Fruit fly (Drosophila melanogaster): ENCODE data around the gene CG42238.

Gene CG42238

dm6 chr2L:21033315-21033714 lies 18.6 kb downstream of the CG42238 start:
- TF ChIP-seq Hr83 (GFP tag; optimal IDR thresholded peaks at IDR 0.05; ENCODE audit: poor library complexity, severe bottlenecking), result no peak
- no peak for TF ChIP-seq Sp1 (GFP tag; optimal IDR thresholded peaks at IDR 0.05)
- no peak for TF ChIP-seq br (GFP tag; optimal IDR thresholded peaks at IDR 0.05)

DNA sequence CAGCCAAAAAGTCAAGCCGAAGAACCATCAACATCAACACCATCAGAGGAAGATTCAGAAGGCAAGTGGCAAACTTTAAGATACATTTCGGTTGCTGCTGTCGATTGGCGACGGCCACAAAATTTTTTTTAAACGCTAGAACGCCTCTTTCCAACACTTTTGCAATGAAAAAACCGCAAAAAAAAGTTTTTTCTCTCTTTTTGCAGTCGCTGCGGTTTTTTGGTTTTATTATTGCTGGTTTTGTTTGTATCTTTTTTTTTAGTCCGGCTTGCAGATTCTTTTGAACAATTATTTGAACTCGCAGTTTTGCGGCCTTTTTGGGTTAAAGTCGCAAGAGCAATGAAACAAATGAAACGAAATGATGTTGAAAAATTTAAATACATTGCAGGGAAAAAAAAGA lies 21.7 kb downstream of the CG42238 start:
- no peak for TF ChIP-seq jim (GFP tag; optimal IDR thresholded peaks at IDR 0.05)
- no peak for TF ChIP-seq Rel (GFP tag; optimal IDR thresholded peaks at IDR 0.05)
- TF ChIP-seq Rel (tag; optimal IDR thresholded peaks at IDR 0.05), result no peak
- no peak for TF ChIP-seq Hr83 (GFP tag; optimal IDR thresholded peaks at IDR 0.05; ENCODE audit: poor library complexity, severe bottlenecking)
- TF ChIP-seq HLH106 (tag; optimal IDR thresholded peaks at IDR 0.05), result no peak
- no peak for TF ChIP-seq h (GFP tag; optimal IDR thresholded peaks at IDR 0.05)
- peak; percentile 32 for TF ChIP-seq Sp1 (GFP tag; optimal IDR thresholded peaks at IDR 0.05)
- TF ChIP-seq CrebA (GFP tag; optimal IDR thresholded peaks at IDR 0.05; ENCODE audit: borderline replicate concordance), result peak; percentile 66
- no peak for TF ChIP-seq dl (GFP tag; optimal IDR thresholded peaks at IDR 0.05; ENCODE audit: insufficient read depth in 1 of 2, partially characterized antibody in 2 of 2)
- TF ChIP-seq OdsH (GFP tag; optimal IDR thresholded peaks at IDR 0.05), result no peak

- TF ChIP-seq Vsx2 (GFP tag; optimal IDR thresholded peaks at IDR 0.05; ENCODE audit: partially characterized antibody) (no peak), Hr83 (GFP tag; optimal IDR thresholded peaks at IDR 0.05; ENCODE audit: poor library complexity, severe bottlenecking) (no peak), Dfd (GFP tag; optimal IDR thresholded peaks at IDR 0.05) (no peak), Rel (GFP tag; optimal IDR thresholded peaks at IDR 0.05) (no peak), Rel (tag; optimal IDR thresholded peaks at IDR 0.05) (no peak), CG9705 (GFP tag; optimal IDR thresholded peaks at IDR 0.05) (no peak), tai (GFP tag; optimal IDR thresholded peaks at IDR 0.05) (no peak), h (GFP tag; optimal IDR thresholded peaks at IDR 0.05) (no peak), Hr78 (GFP tag; optimal IDR thresholded peaks at IDR 0.05) (no peak), woc (GFP tag; optimal IDR thresholded peaks at IDR 0.05) (no peak), usp (GFP tag; optimal IDR thresholded peaks at IDR 0.05) (no peak), foxo (GFP tag; optimal IDR thresholded peaks at IDR 0.05) (peak in 1 of 2 experiments; percentile 30), HLH106 (tag; optimal IDR thresholded peaks at IDR 0.05) (peak; percentile 14), GATAd (GFP tag; optimal IDR thresholded peaks at IDR 0.05) (no peak), CrebA (GFP tag; optimal IDR thresholded peaks at IDR 0.05; ENCODE audit: borderline replicate concordance) (no peak), Abd-B (GFP tag; optimal IDR thresholded peaks at IDR 0.05) (no peak), Myc (optimal IDR thresholded peaks at IDR 0.05) (no peak), Sp1 (GFP tag; optimal IDR thresholded peaks at IDR 0.05) (no peak), dmrt93B (GFP tag; optimal IDR thresholded peaks at IDR 0.05) (no peak), OdsH (GFP tag; optimal IDR thresholded peaks at IDR 0.05) (peak; percentile 0), Dif (GFP tag; optimal IDR thresholded peaks at IDR 0.05; ENCODE audit: partially characterized antibody) (no peak), Jra (GFP tag; optimal IDR thresholded peaks at IDR 0.05) (no peak), lola (GFP tag; optimal IDR thresholded peaks at IDR 0.05) (no peak), fru (GFP tag; optimal IDR thresholded peaks at IDR 0.05) (no peak), Mio (GFP tag; optimal IDR thresholded peaks at IDR 0.05) (no peak), sage (GFP tag; optimal IDR thresholded peaks at IDR 0.05) (no peak), pan (optimal IDR thresholded peaks at IDR 0.05) (no peak), br (GFP tag; optimal IDR thresholded peaks at IDR 0.05) (no peak)
These were observed 22.2 kb downstream of the CG42238 start for dm6 chr2L:21029749-21030148.

dm6 chr2L:21029154-21029553 lies 22.8 kb downstream of the CG42238 start:
- TF ChIP-seq dl (GFP tag; optimal IDR thresholded peaks at IDR 0.05; ENCODE audit: insufficient read depth in 1 of 2, partially characterized antibody in 2 of 2), result no peak
- no peak for TF ChIP-seq ey (GFP tag; optimal IDR thresholded peaks at IDR 0.05)
- TF ChIP-seq CrebA (GFP tag; optimal IDR thresholded peaks at IDR 0.05; ENCODE audit: borderline replicate concordance), result no peak

dm6 chr2L:21026597-21026996 lies 25.4 kb downstream of the CG42238 start:
- TF ChIP-seq pan (optimal IDR thresholded peaks at IDR 0.05), result no peak
- no peak for TF ChIP-seq Rel (GFP tag; optimal IDR thresholded peaks at IDR 0.05)
- TF ChIP-seq Rel (tag; optimal IDR thresholded peaks at IDR 0.05), result no peak
- no peak for TF ChIP-seq woc (GFP tag; optimal IDR thresholded peaks at IDR 0.05)
- no peak for TF ChIP-seq sv (GFP tag; optimal IDR thresholded peaks at IDR 0.05)
- TF ChIP-seq h (GFP tag; optimal IDR thresholded peaks at IDR 0.05), result no peak
- TF ChIP-seq foxo (GFP tag; optimal IDR thresholded peaks at IDR 0.05), result no peak
